Fruit fly (Drosophila melanogaster): Measurements from ENCODE around the gene SPE.
A peak's percentile ranks its signal among the peaks of the same experiment; 100 is the strongest.

SPE gene

DNA sequence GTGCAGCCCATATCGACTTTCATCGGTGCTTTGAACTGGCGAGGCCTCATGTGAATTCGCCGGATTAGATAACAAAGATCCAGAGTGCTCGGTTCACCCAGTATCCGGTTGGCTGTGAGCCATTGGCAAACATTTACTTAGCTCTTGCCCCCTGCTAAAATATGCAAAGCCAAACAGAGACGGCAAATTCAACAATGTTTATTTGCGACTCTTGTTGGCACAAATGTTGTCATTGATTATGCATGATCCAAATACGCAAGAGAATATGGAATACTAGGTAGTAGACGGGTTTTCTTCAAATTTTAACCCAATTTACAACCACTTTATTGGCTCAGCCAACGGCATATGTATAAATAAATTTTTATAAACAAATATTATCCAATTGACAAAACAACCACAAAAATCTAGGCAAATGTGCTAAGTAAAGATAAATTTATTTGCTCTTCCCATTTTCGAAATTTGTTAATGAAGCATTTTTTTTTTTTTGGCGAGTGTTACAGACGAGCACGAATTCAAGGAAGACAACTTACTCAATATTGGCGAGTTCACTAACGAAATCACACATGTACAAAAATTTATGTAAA lies 33.4 kb upstream of the SPE start (continued):
- TF ChIP-seq wek (GFP tag; optimal IDR thresholded peaks at IDR 0.05), result peak; percentile 38
- TF ChIP-seq aop (GFP tag; IDR thresholded peaks at IDR 0.05), result no peak
- no peak for TF ChIP-seq CG15601 (tag; optimal IDR thresholded peaks at IDR 0.05)
- TF ChIP-seq seq (GFP tag; IDR thresholded peaks at IDR 0.05), result peak; percentile 84
- TF ChIP-seq CG10654 (GFP tag; optimal IDR thresholded peaks at IDR 0.05), result peak; percentile 41
- TF ChIP-seq CG42726 (GFP tag; IDR thresholded peaks at IDR 0.05; ENCODE audit: partially characterized antibody), result no peak
- no peak for TF ChIP-seq dm (GFP tag; optimal IDR thresholded peaks at IDR 0.05)
- TF ChIP-seq Mad (GFP tag; optimal IDR thresholded peaks at IDR 0.05), result no peak
- peak; percentile 18 for TF ChIP-seq CG15696 (tag; optimal IDR thresholded peaks at IDR 0.05)
- peak; percentile 55 for TF ChIP-seq CG9727 (GFP tag; optimal IDR thresholded peaks at IDR 0.05)
- TF ChIP-seq Hey (tag; optimal IDR thresholded peaks at IDR 0.05), result peak; percentile 59
- TF ChIP-seq MESR4 (GFP tag; optimal IDR thresholded peaks at IDR 0.05), result no peak
- no peak for TF ChIP-seq Kr (GFP tag; optimal IDR thresholded peaks at IDR 0.05)
- peak; percentile 27 for TF ChIP-seq Nf-YB (GFP tag; optimal IDR thresholded peaks at IDR 0.05)
- no peak for TF ChIP-seq Optix (GFP tag; IDR thresholded peaks at IDR 0.05)
- TF ChIP-seq esg (GFP tag; conservative IDR thresholded peaks at IDR 0.05), result no peak
- no peak for TF ChIP-seq CG6272 (GFP tag; IDR thresholded peaks at IDR 0.05)
- TF ChIP-seq CG9797 (GFP tag; optimal IDR thresholded peaks at IDR 0.05), result no peak
- TF ChIP-seq Aef1 (GFP tag; IDR thresholded peaks at IDR 0.05), result no peak
- peak; percentile 54 for TF ChIP-seq Dad (GFP tag; optimal IDR thresholded peaks at IDR 0.05)
- TF ChIP-seq Sry-δ (GFP tag; optimal IDR thresholded peaks at IDR 0.05), result peak; percentile 18
- peak; percentile 24 for TF ChIP-seq CG2116 (GFP tag; optimal IDR thresholded peaks at IDR 0.05)
- no peak for TF ChIP-seq trem (tag; optimal IDR thresholded peaks at IDR 0.05)
- TF ChIP-seq kah (GFP tag; optimal IDR thresholded peaks at IDR 0.05), result no peak
- TF ChIP-seq Stat92E (GFP tag; optimal IDR thresholded peaks at IDR 0.05), result no peak
- TF ChIP-seq CG2120 (GFP tag; optimal IDR thresholded peaks at IDR 0.05), result peak; percentile 81
- TF ChIP-seq eve (GFP tag; optimal IDR thresholded peaks at IDR 0.05), result no peak
- TF ChIP-seq Adf1 (GFP tag; IDR thresholded peaks at IDR 0.05), result peak; percentile 40
- TF ChIP-seq Scr (GFP tag; IDR thresholded peaks at IDR 0.05; ENCODE audit: partially characterized antibody), result no peak
- TF ChIP-seq ci (GFP tag; IDR thresholded peaks at IDR 0.05), result 0 out of 3 replicates have a peak, but pooled peaks have one; percentile 36
- peak; percentile 40; the same call in 1 of the 2 replicates for TF ChIP-seq CG32767 (GFP tag; IDR thresholded peaks at IDR 0.05)
- TF ChIP-seq CG13775 (GFP tag; optimal IDR thresholded peaks at IDR 0.05), result peak; percentile 48
- TF ChIP-seq CG3065 (GFP tag; optimal IDR thresholded peaks at IDR 0.05), result no peak
- TF ChIP-seq CG13287 (GFP tag; IDR thresholded peaks at IDR 0.05; ENCODE audit: partially characterized antibody), result no peak
- no peak for TF ChIP-seq crol (GFP tag; IDR thresholded peaks at IDR 0.05)
- no peak for TF ChIP-seq CG4707 (GFP tag; optimal IDR thresholded peaks at IDR 0.05)
- TF ChIP-seq CG6765 (GFP tag; optimal IDR thresholded peaks at IDR 0.05), result peak; percentile 86
- no peak for TF ChIP-seq CG2875 (GFP tag; optimal IDR thresholded peaks at IDR 0.05)
- no peak for TF ChIP-seq CG4820 (GFP tag; optimal IDR thresholded peaks at IDR 0.05)
- TF ChIP-seq CG12155 (GFP tag; optimal IDR thresholded peaks at IDR 0.05), result peak; percentile 55
- peak; percentile 59 for TF ChIP-seq cwo (GFP tag; optimal IDR thresholded peaks at IDR 0.05)
- no peak for TF ChIP-seq ato (GFP tag; IDR thresholded peaks at IDR 0.05; ENCODE audit: partially characterized antibody)
- no peak for TF ChIP-seq CG10959 (GFP tag; IDR thresholded peaks at IDR 0.05)
- peak; percentile 88 for TF ChIP-seq CG3281 (GFP tag; optimal IDR thresholded peaks at IDR 0.05)
- TF ChIP-seq emc (GFP tag; optimal IDR thresholded peaks at IDR 0.05), result peak; percentile 40
- no peak for TF ChIP-seq oc (tag; optimal IDR thresholded peaks at IDR 0.05)
- TF ChIP-seq CG10462 (GFP tag; optimal IDR thresholded peaks at IDR 0.05), result no peak
- TF ChIP-seq sd (tag; optimal IDR thresholded peaks at IDR 0.05), result peak; percentile 49
- TF ChIP-seq chinmo (GFP tag; IDR thresholded peaks at IDR 0.05; ENCODE audit: partially characterized antibody), result no peak
- TF ChIP-seq Bteb2 (GFP tag; optimal IDR thresholded peaks at IDR 0.05), result peak; percentile 63
